Fruit fly (Drosophila melanogaster) whole organism, adult: ENCODE measurements around the gene SkpE.

Source experiments
- CG11617 ChIP-seq: fragments of 200-800 bp; sonication (Bioruptor generic); optimal IDR thresholded peaks from 2 replicates; lab custom pipeline; 2017; ENCODE audit warnings: mild to moderate bottlenecking, missing biosample characterization, missing genetic modification reagents, missing genetic modification characterization
- CG12768 ChIP-seq: fragments of 200-800 bp; sonication (Bioruptor generic); optimal IDR thresholded peaks from 2 replicates; lab custom pipeline; 2017; ENCODE audit warnings: missing biosample characterization, missing genetic modification characterization, mild to moderate bottlenecking, moderate library complexity, missing genetic modification reagents
- CG14711 ChIP-seq: fragments of 200-800 bp; sonication (Bioruptor generic); optimal IDR thresholded peaks from 2 replicates; lab custom pipeline; 2018; ENCODE audit warnings: missing biosample characterization, mild to moderate bottlenecking, missing genetic modification characterization, moderate library complexity
- CG1620 ChIP-seq: fragments of 200-800 bp; sonication (Bioruptor generic); optimal IDR thresholded peaks from 2 replicates; lab custom pipeline; 2016; ENCODE audit warnings: missing biosample characterization, missing genetic modification characterization
- CG33017 ChIP-seq: fragments of 200-800 bp; sonication (Bioruptor generic); optimal IDR thresholded peaks from 2 replicates; lab custom pipeline; 2018; ENCODE audit warnings: missing biosample characterization, mild to moderate bottlenecking, missing genetic modification characterization, moderate library complexity
- CG5204 ChIP-seq: fragments of 200-800 bp; sonication (Bioruptor generic); optimal IDR thresholded peaks from 2 replicates; lab custom pipeline; 2016; ENCODE audit warnings: missing biosample characterization, missing genetic modification characterization
- CG7045 ChIP-seq: fragments of 200-800 bp; sonication (Bioruptor generic); optimal IDR thresholded peaks from 2 replicates; lab custom pipeline; 2017; ENCODE audit warnings: missing biosample characterization, mild to moderate bottlenecking, missing genetic modification characterization
- CG7101 ChIP-seq: fragments of 200-800 bp; sonication (Bioruptor generic); optimal IDR thresholded peaks from 2 replicates; lab custom pipeline; 2018; ENCODE audit warnings: missing biosample characterization, mild to moderate bottlenecking, missing genetic modification characterization, moderate library complexity
- Clk ChIP-seq: fragments of 200-800 bp; sonication (Bioruptor generic); optimal IDR thresholded peaks from 2 replicates; lab custom pipeline; 2017; ENCODE audit warnings: missing biosample characterization, missing genetic modification characterization
- Crg-1 ChIP-seq: fragments of 200-800 bp; sonication (Bioruptor generic); optimal IDR thresholded peaks from 2 replicates; lab custom pipeline; 2016; ENCODE audit warnings: missing biosample characterization, missing genetic modification characterization
- Hr96 ChIP-seq: fragments of 200-800 bp; sonication (Bioruptor generic); optimal IDR thresholded peaks from 2 replicates; lab custom pipeline; 2016; ENCODE audit warnings: missing biosample characterization, missing genetic modification characterization
- Mnt ChIP-seq: fragments of 200-800 bp; sonication (Bioruptor generic); optimal IDR thresholded peaks from 2 replicates; lab custom pipeline; 2016; ENCODE audit warnings: missing biosample characterization, mild to moderate bottlenecking, missing genetic modification characterization
- bab1 ChIP-seq: fragments of 200-800 bp; sonication (Bioruptor generic); optimal IDR thresholded peaks from 3 replicates; lab custom pipeline; 2019; ENCODE audit warnings: missing biosample characterization, mild to moderate bottlenecking, missing genetic modification characterization, moderate library complexity
- cic ChIP-seq: fragments of 200-800 bp; sonication (Bioruptor generic); optimal IDR thresholded peaks from 2 replicates; lab custom pipeline; 2017; ENCODE audit warnings: missing biosample characterization, mild to moderate bottlenecking, missing genetic modification characterization, moderate library complexity
- cnc ChIP-seq, 2 experiments: fragments of >200 bp; optimal IDR thresholded peaks; 2 replicates each; lab custom pipeline; 2017
- kay ChIP-seq: fragments of 200-800 bp; sonication (Bioruptor generic); peaks from one replicate; lab custom pipeline; 2016; ENCODE audit warnings: missing biosample characterization, missing genetic modification characterization, borderline replicate concordance
- ovo ChIP-seq: fragments of 200-800 bp; sonication (Bioruptor generic); optimal IDR thresholded peaks from 2 replicates; lab custom pipeline; 2016; ENCODE audit warnings: missing biosample characterization, missing genetic modification characterization
- pad ChIP-seq: fragments of 200-800 bp; sonication (Bioruptor generic); optimal IDR thresholded peaks from 3 replicates; lab custom pipeline; 2017; ENCODE audit warnings: missing biosample characterization, missing genetic modification characterization, mild to moderate bottlenecking, moderate library complexity, missing genetic modification reagents
- tj ChIP-seq: fragments of 200-800 bp; sonication (Bioruptor generic); optimal IDR thresholded peaks from 3 replicates; lab custom pipeline; 2017; ENCODE audit warnings: missing biosample characterization, mild to moderate bottlenecking, missing genetic modification characterization, moderate library complexity
- toe ChIP-seq: fragments of 200-800 bp; sonication (Bioruptor generic); optimal IDR thresholded peaks from 2 replicates; lab custom pipeline; 2016; ENCODE audit warnings: missing biosample characterization, missing genetic modification characterization

The SkpE gene

DNA sequence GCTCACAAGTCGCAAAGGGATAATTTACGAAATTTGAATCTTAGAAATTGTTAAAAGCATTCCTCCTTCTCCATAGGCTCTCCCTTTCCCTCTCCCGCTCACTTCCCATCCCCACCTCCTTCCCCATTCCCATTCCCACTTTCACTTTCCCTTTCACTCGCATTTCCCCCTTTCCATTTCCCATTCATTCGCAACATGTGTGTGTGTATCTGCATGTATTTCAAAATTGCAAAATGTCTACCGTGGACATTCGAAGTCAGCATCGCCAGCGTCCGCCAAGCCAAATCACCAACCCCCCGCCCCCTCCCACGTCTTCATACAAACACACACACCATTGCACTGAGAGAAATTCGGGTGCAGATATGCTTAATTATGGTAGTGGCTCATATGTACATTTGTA lies 32.0 kb downstream of the SkpE start:
- TF ChIP-seq CG5204, result no peak
- TF ChIP-seq CG7045, result no peak

dm6 chrX:19788621-19788944 lies 35.3 kb downstream of the SkpE start:
- no peak for TF ChIP-seq tj (GFP tag; lab: Kevin White, UChicago)
- no peak for TF ChIP-seq CG7045
- TF ChIP-seq bab1, result no peak
- TF ChIP-seq CG7101 (tag; lab: Kevin White, UChicago), result no peak
- no peak for TF ChIP-seq cic (GFP tag; lab: Kevin White, UChicago)
- TF ChIP-seq toe, result no peak
- TF ChIP-seq CG12768 (GFP tag; lab: Kevin White, UChicago), result no peak
- no peak for TF ChIP-seq Mnt (GFP tag; lab: Kevin White, UChicago)
- no peak for TF ChIP-seq CG14711 (tag; lab: Kevin White, UChicago)
- no peak for TF ChIP-seq kay (GFP tag; lab: Kevin White, UChicago)
- no peak for TF ChIP-seq cnc (optimal IDR thresholded peaks at IDR 0.05; lab: Kevin White, UChicago)
- no peak for TF ChIP-seq Crg-1 (GFP tag; lab: Kevin White, UChicago)
- TF ChIP-seq Clk, result no peak
- no peak for TF ChIP-seq ovo
- no peak for TF ChIP-seq Hr96 (GFP tag; lab: Kevin White, UChicago)
- no peak for TF ChIP-seq CG11617 (GFP tag; lab: Kevin White, UChicago)

DNA sequence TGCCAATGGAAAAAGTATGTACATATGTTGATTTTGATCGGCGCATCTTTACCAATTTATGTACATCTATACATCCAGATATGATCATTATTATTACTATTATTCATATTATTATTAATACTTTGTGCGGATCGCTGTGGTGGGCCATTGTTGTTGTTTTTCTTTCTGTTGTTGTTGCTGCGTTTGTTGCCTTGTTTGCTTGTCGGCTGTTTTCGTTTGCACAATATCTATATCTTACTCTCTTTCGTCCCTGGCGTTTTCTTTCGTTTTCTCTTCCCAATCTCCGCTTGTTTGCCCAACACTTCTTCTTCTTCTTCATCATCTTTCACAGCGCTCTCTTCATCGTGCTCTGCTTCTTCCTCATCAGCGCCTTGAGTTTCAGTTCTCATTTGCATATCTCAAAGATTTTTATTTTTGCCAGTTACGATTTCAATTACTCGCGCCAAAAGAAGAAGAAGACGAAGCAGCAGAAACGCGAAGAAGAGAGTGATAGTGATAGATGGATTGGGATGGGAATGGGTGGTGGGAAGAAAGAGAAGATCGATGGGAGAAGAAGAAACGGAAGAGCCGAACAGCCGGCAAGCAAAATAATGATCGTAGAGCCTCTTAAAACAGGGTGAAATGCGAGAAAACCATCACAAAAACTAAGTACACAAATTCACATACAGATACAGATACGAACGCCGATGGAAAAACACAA lies 35.8 kb downstream of the SkpE start:
- TF ChIP-seq cnc (optimal IDR thresholded peaks at IDR 0.05; lab: Kevin White, UChicago), result no peak
- TF ChIP-seq CG7101 (tag; lab: Kevin White, UChicago), result no peak
- TF ChIP-seq CG1620 (GFP tag; lab: Kevin White, UChicago), result no peak
- no peak for TF ChIP-seq bab1
- TF ChIP-seq CG7045, result no peak
- no peak for TF ChIP-seq Hr96 (GFP tag; lab: Kevin White, UChicago)
- no peak for TF ChIP-seq CG11617 (GFP tag; lab: Kevin White, UChicago)
- no peak for TF ChIP-seq tj (GFP tag; lab: Kevin White, UChicago)
- TF ChIP-seq CG33017 (tag; lab: Kevin White, UChicago), result no peak
- TF ChIP-seq CG12768 (GFP tag; lab: Kevin White, UChicago), result no peak
- no peak for TF ChIP-seq pad (GFP tag; lab: Kevin White, UChicago)
- TF ChIP-seq kay (GFP tag; lab: Kevin White, UChicago), result no peak
- TF ChIP-seq Crg-1 (GFP tag; lab: Kevin White, UChicago), result no peak

DNA sequence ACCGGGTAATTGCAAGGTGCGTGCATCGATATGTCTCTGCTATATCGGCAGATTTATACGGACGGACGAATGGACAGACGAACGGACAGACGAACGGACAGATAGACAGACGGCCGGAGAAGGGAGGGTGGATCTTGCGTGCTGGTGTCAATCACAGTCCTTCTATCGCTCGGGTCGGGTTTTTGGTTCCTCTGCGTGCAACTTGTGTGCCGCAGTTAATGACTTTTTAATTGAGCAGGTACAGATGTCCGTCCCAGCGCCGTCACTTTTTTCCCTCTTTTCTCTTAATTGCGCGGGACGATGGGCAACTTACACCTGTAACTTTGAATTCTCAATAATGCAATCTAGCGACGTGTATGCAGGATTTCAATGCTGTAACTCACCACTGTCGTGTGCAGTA lies 37.1 kb downstream of the SkpE start:
- no peak for TF ChIP-seq cnc (optimal IDR thresholded peaks at IDR 0.05; lab: Kevin White, UChicago)
- TF ChIP-seq CG7045, result no peak
- TF ChIP-seq pad (GFP tag; lab: Kevin White, UChicago), result no peak
- TF ChIP-seq ovo, result no peak

DNA sequence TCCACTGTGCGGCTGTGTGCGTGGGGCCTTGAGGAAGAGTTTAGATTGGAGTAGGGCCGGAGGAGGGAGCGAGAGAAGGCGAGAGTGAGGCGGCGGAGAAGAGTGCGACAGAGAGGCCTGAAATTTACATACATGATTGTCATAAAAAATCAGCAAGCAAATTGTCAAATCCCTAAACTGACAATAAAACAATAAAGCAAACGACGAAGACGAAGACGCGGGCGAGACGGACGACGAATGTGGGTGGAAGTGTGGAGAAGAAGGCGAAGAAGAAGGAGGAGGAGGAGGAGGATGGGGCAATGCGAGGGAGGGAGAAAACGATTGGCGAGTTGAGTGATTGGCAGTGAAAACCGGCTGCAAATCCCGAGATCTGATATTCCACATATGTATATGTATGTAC lies 38.5 kb downstream of the SkpE start:
- TF ChIP-seq CG33017 (tag; lab: Kevin White, UChicago) (no peak), tj (GFP tag; lab: Kevin White, UChicago) (no peak), Clk (no peak), CG7045 (no peak), CG7101 (tag; lab: Kevin White, UChicago) (no peak), ovo (no peak), cnc (optimal IDR thresholded peaks at IDR 0.05; lab: Kevin White, UChicago) (no peak), Hr96 (GFP tag; lab: Kevin White, UChicago) (no peak), Crg-1 (GFP tag; lab: Kevin White, UChicago) (no peak), bab1 (no peak), pad (GFP tag; lab: Kevin White, UChicago) (no peak), CG5204 (no peak), CG14711 (tag; lab: Kevin White, UChicago) (no peak), cic (GFP tag; lab: Kevin White, UChicago) (no peak), CG1620 (GFP tag; lab: Kevin White, UChicago) (no peak), toe (no peak), kay (GFP tag; lab: Kevin White, UChicago) (no peak), CG11617 (GFP tag; lab: Kevin White, UChicago) (no peak)

DNA sequence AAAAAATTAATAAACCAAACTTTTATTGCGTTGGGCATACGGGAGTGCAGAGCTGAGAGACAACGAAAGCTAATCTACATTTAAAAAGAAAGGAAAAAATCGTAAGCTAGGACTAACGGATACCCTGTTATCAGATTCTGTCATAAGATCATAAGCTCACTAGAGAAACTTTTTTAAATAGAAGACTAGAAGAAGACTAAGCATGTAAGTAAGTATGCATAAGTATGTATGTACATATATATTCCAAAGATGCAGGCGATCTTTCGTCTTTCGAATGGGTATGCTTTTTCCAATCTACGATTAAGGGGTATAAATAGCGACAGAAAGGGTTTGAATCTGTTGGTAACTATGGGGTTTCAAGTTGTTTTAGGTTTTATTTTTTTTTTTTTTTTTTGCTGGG lies 39.0 kb downstream of the SkpE start:
- no peak for TF ChIP-seq CG14711 (tag; lab: Kevin White, UChicago)
- no peak for TF ChIP-seq CG33017 (tag; lab: Kevin White, UChicago)
- TF ChIP-seq ovo, result no peak
- TF ChIP-seq cnc (optimal IDR thresholded peaks at IDR 0.05; lab: Kevin White, UChicago), result no peak
- no peak for TF ChIP-seq Hr96 (GFP tag; lab: Kevin White, UChicago)
- TF ChIP-seq pad (GFP tag; lab: Kevin White, UChicago), result no peak
- no peak for TF ChIP-seq CG12768 (GFP tag; lab: Kevin White, UChicago)
- no peak for TF ChIP-seq Crg-1 (GFP tag; lab: Kevin White, UChicago)
- no peak for TF ChIP-seq tj (GFP tag; lab: Kevin White, UChicago)
- no peak for TF ChIP-seq Clk
- no peak for TF ChIP-seq kay (GFP tag; lab: Kevin White, UChicago)
- TF ChIP-seq CG1620 (GFP tag; lab: Kevin White, UChicago), result no peak
- TF ChIP-seq CG11617 (GFP tag; lab: Kevin White, UChicago), result no peak
- TF ChIP-seq CG7045, result no peak
- no peak for TF ChIP-seq cic (GFP tag; lab: Kevin White, UChicago)
- TF ChIP-seq bab1, result no peak
- TF ChIP-seq Mnt (GFP tag; lab: Kevin White, UChicago), result no peak
- TF ChIP-seq CG7101 (tag; lab: Kevin White, UChicago), result no peak
- TF ChIP-seq CG5204, result no peak
- no peak for TF ChIP-seq toe
